Fruit fly (Drosophila melanogaster): ENCODE results near the gene mthl2.

DNA sequence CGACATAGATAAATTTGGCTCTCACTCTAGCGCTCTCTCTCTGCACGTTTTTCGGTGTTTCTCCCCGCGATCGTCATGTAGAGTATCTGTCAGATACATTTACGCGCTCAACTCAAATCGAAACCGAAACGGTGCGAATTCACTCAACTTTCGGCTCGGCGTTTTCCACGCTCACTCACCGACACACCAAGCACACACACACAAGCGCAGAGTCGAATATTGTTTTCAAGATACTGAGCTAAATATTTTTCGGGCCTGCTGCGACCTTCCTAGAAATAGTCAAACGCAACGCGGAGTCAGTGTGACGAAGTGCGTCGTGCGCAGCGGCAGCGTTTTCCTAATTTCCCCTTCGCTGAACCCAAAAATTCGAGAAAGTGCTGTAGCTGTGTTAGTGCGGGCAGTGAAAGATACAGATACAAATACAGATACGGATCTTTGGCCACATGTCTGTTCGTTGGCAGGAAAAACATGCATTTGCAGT is 49.9 kb downstream of the mthl2 start, which contains the start of gene lin-28:
- TF ChIP-seq usp (GFP tag; optimal IDR thresholded peaks at IDR 0.05) (no peak), Sp1 (GFP tag; optimal IDR thresholded peaks at IDR 0.05) (no peak), jim (GFP tag; optimal IDR thresholded peaks at IDR 0.05) (no peak), Jra (GFP tag; optimal IDR thresholded peaks at IDR 0.05) (no peak), sage (GFP tag; optimal IDR thresholded peaks at IDR 0.05) (no peak), Abd-B (GFP tag; optimal IDR thresholded peaks at IDR 0.05) (no peak), HLH106 (tag; optimal IDR thresholded peaks at IDR 0.05) (no peak), Dfd (GFP tag; optimal IDR thresholded peaks at IDR 0.05) (no peak), CG32264 (GFP tag; optimal IDR thresholded peaks at IDR 0.05) (no peak)
